Fruit fly (Drosophila melanogaster): ENCODE measurements around the gene CG34278.

DNA sequence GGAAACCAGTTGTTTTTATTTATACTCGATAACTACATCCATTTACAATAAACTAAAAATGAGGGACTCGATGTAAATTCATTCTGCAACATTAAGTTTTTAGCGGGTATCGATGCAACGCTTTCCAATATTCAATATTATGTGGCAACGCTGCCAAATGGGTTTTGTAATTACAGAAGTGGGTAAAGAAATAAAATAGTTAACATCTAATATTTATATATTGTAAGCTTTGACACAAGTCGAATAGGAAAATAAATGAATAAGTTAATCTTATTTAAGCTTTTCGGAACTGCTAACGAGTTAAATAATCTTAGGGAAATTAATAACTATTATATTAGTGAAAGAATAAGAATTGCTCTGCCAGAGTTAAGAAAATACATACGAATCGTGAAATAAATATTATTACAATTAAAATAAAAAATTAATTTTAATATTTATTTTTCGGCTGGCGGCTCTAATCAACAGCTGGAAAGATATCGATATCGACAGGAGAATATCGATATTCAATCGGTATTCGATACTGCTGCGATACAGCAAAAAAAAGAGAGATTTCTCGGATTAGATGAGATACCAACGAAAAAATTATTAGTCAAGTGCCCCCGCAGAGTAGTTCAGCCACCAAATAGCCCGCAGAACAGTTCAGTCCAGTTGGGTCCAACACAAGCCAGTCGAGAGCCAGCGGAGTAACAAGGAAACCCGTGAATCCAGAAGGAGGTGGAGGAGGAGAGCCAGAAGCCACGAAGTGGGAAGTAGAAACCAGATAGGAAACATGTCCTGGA, 35.0 kb upstream of the CG34278 start, which contains the start of gene GckIII:
- no peak for TF ChIP-seq CTCF (optimal IDR thresholded peaks at IDR 0.05)
- TF ChIP-seq CG8478 (optimal IDR thresholded peaks at IDR 0.05) = no peak

All from S2 (cell line).